Worm (Caenorhabditis elegans): Measurements from ENCODE around the gene nhl-1.

nhl-1 gene

ce11 chrIII:9151782-9152181 lies 1.9 kb downstream of the nhl-1 start:
- TF ChIP-seq nhr-71 (tag; optimal IDR thresholded peaks at IDR 0.05): peak; percentile 55
- no peak for TF ChIP-seq nhr-237 (tag; optimal IDR thresholded peaks at IDR 0.05)
- no peak for TF ChIP-seq unc-98 (GFP tag; IDR thresholded peaks at IDR 0.05)
- no peak for TF ChIP-seq lin-35 (GFP tag; optimal IDR thresholded peaks at IDR 0.05)
- peak; percentile 22; the same call in 1 of the 2 replicates for TF ChIP-seq nhr-19 (GFP tag; conservative IDR thresholded peaks at IDR 0.05)
- no peak for TF ChIP-seq lin-15B (tag; optimal IDR thresholded peaks at IDR 0.05)
- TF ChIP-seq mdl-1 (tag; optimal IDR thresholded peaks at IDR 0.05): peak in 1 of 2 experiments; percentile 16
- TF ChIP-seq sox-4 (tag; optimal IDR thresholded peaks at IDR 0.05): no peak
- TF ChIP-seq C16A3.4 (tag; optimal IDR thresholded peaks at IDR 0.05): peak; percentile 11
- TF ChIP-seq unc-86 (tag; optimal IDR thresholded peaks at IDR 0.05): no peak
- no peak for TF ChIP-seq nhr-85 (tag)
- TF ChIP-seq lin-39 (tag; optimal IDR thresholded peaks at IDR 0.05): peak; percentile 4
- no peak for TF ChIP-seq pqm-1 (tag; optimal IDR thresholded peaks at IDR 0.05)
- TF ChIP-seq ceh-82 (tag; optimal IDR thresholded peaks at IDR 0.05): no peak
- TF ChIP-seq nhr-77 (tag; optimal IDR thresholded peaks at IDR 0.05): no peak
- TF ChIP-seq lsy-2 (tag; optimal IDR thresholded peaks at IDR 0.05): peak; percentile 6 to 52
- TF ChIP-seq unc-130 (tag; optimal IDR thresholded peaks at IDR 0.05): no peak
- TF ChIP-seq ztf-11 (tag; optimal IDR thresholded peaks at IDR 0.05): no peak
- TF ChIP-seq rnt-1 (tag; optimal IDR thresholded peaks at IDR 0.05): peak; percentile 64
- TF ChIP-seq unc-62 (GFP tag; optimal IDR thresholded peaks at IDR 0.05): no peak
- TF ChIP-seq egl-13 (tag; optimal IDR thresholded peaks at IDR 0.05): no peak
- TF ChIP-seq mep-1 (tag; optimal IDR thresholded peaks at IDR 0.05): peak; percentile 40
- TF ChIP-seq zip-4 (GFP tag; optimal IDR thresholded peaks at IDR 0.05): no peak
- no peak for TF ChIP-seq snpc-4 (tag; optimal IDR thresholded peaks at IDR 0.05)
- TF ChIP-seq pag-3 (tag; optimal IDR thresholded peaks at IDR 0.05; ENCODE audit: borderline replicate concordance, insufficient read depth): peak; percentile 89
- TF ChIP-seq nhr-84 (tag; optimal IDR thresholded peaks at IDR 0.05): no peak
- TF ChIP-seq fkh-4 (tag; optimal IDR thresholded peaks at IDR 0.05; ENCODE audit: borderline replicate concordance): peak; percentile 1
- peak; percentile 25 for TF ChIP-seq nhr-20 (tag; optimal IDR thresholded peaks at IDR 0.05)
- no peak for TF ChIP-seq C34B4.2 (tag; optimal IDR thresholded peaks at IDR 0.05)
- peak in 1 of 3 experiments; percentile 2 for TF ChIP-seq dpl-1 (GFP tag; optimal IDR thresholded peaks at IDR 0.05)
- TF ChIP-seq ceh-88 (GFP tag; IDR thresholded peaks at IDR 0.05): no peak
- TF ChIP-seq lin-14 (GFP tag; optimal IDR thresholded peaks at IDR 0.05): peak; percentile 82
- TF ChIP-seq snu-23 (GFP tag; optimal IDR thresholded peaks at IDR 0.05): peak; percentile 29
- TF ChIP-seq Y116A8C.19 (tag; optimal IDR thresholded peaks at IDR 0.05; ENCODE audit: borderline replicate concordance): no peak

- TF ChIP-seq sptf-1 (tag; optimal IDR thresholded peaks at IDR 0.05) (no peak), zag-1 (tag; optimal IDR thresholded peaks at IDR 0.05) (no peak), ets-5 (GFP tag; IDR thresholded peaks at IDR 0.05) (no peak), nhr-47 (tag; optimal IDR thresholded peaks at IDR 0.05) (no peak), unc-86 (tag; optimal IDR thresholded peaks at IDR 0.05) (no peak), lin-35 (GFP tag; optimal IDR thresholded peaks at IDR 0.05) (no peak), elt-2 (tag; optimal IDR thresholded peaks at IDR 0.05) (no peak)
Measured at ce11 chrIII:9149132-9149531, 4.6 kb downstream of the nhl-1 start.

DNA sequence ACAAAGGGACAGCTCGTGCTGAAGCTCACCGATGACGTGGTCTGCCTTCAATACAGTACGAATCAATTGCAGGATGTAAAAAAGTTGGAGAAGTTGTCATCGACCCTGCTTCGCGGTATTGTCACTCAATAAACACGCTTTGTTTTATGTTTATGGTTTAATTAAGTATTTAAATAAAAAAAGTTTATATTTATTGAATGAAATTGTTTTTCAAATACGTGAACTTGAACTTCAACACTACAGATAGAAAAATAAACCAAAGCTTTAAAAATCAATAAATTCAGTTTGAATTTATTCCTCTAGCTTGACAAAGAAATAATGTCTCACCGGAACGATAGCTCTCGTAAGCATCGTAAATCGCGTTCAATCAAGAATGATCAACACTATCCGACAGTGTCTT lies 7.9 kb downstream of the nhl-1 start, which contains the start of gene ZK512.8:
Gene ZK512.8 (plus strand): TSS at position 301 of the 400 bp plus-strand sequence.
- TF ChIP-seq nhr-47 (tag; optimal IDR thresholded peaks at IDR 0.05) (no peak), skn-1 (tag; optimal IDR thresholded peaks at IDR 0.05) (no peak), ceh-82 (tag; optimal IDR thresholded peaks at IDR 0.05) (no peak), Y116A8C.19 (tag; optimal IDR thresholded peaks at IDR 0.05; ENCODE audit: borderline replicate concordance) (no peak), aly-2 (tag; optimal IDR thresholded peaks at IDR 0.05) (no peak), ama-1 (optimal IDR thresholded peaks at IDR 0.05) (no peak), sup-37 (GFP tag; optimal IDR thresholded peaks at IDR 0.05) (no peak)

Measured in whole organism, L1 larva.